Worm (Caenorhabditis elegans) whole organism, L1 larva: ENCODE measurements around the gene T28B11.1.
A peak's percentile ranks its signal among the peaks of the same experiment; 100 is the strongest.

Source experiments
- C04F5.9 ChIP-seq: sonication (generic microtip); optimal IDR thresholded peaks from 2 replicates; lab custom pipeline; 2016; ENCODE audit warnings: missing genetic modification characterization, missing compliant biosample characterization
- C16A3.4 ChIP-seq: fragments of 150-350 bp; optimal IDR thresholded peaks from 2 replicates; lab custom pipeline; 2014; ENCODE audit warnings: missing biosample characterization, missing genetic modification characterization
- F16B12.6 ChIP-seq: fragments of 150-350 bp; optimal IDR thresholded peaks from 2 replicates; lab custom pipeline; 2014; ENCODE audit warnings: missing biosample characterization, missing genetic modification characterization
- Y116A8C.19 ChIP-seq: sonication (generic microtip); optimal IDR thresholded peaks from 2 replicates; lab custom pipeline; 2016; ENCODE audit warnings: missing compliant biosample characterization, missing genetic modification characterization, borderline replicate concordance
- blmp-1 ChIP-seq: fragments of 150-350 bp; optimal IDR thresholded peaks from 2 replicates; lab custom pipeline; 2014; ENCODE audit warnings: missing biosample characterization, missing genetic modification characterization
- ceh-63 ChIP-seq: fragments of 200-800 bp; sonication (Bioruptor generic); optimal IDR thresholded peaks from 2 replicates; lab custom pipeline; 2018; ENCODE audit warnings: mild to moderate bottlenecking, missing genetic modification characterization, missing compliant biosample characterization
- ceh-82 ChIP-seq, 3 experiments: fragments of 150-350 bp in 1 of 3; sonication (generic microtip) in 2 of 3; optimal IDR thresholded peaks; 2 replicates each; lab custom pipeline; 2014 to 2017; ENCODE audit warnings: missing biosample characterization in 3 of 3, missing genetic modification characterization in 3 of 3
- ceh-88 ChIP-seq: fragments of 200-800 bp; sonication (Bioruptor generic); IDR thresholded peaks from 2 replicates; pipeline ENCODE4 v1.3.6; 2022; ENCODE audit warnings: missing genetic modification characterization, missing compliant biosample characterization
- dsc-1 ChIP-seq: sonication (generic microtip); optimal IDR thresholded peaks from 2 replicates; lab custom pipeline; 2016; ENCODE audit warnings: mild to moderate bottlenecking, missing genetic modification characterization, missing compliant biosample characterization
- efl-1 ChIP-seq, 4 experiments: fragments of 150-350 bp; optimal IDR thresholded peaks in 3 of 4; peaks in 1 of 4; 1 replicate in 1 of 4; 2 replicates in 3 of 4; lab custom pipeline; 2014; ENCODE audit warnings: missing biosample characterization in 2 of 4, missing genetic modification characterization in 2 of 4, missing genetic modification reagents in 2 of 4
- egl-13 ChIP-seq: sonication (generic microtip); optimal IDR thresholded peaks from 2 replicates; lab custom pipeline; 2016; ENCODE audit warnings: missing genotype, missing genetic modification reagents, missing genetic modification characterization, missing compliant biosample characterization
- elt-2 ChIP-seq: sonication (generic microtip); optimal IDR thresholded peaks from 2 replicates; lab custom pipeline; 2016; ENCODE audit warnings: missing genetic modification characterization, mild to moderate bottlenecking, inconsistent platforms, missing compliant biosample characterization, missing genetic modification reagents
- ets-5 ChIP-seq: fragments of 200-800 bp; sonication (Bioruptor generic); IDR thresholded peaks from 2 replicates; pipeline ENCODE4 v1.3.6; 2022; ENCODE audit warnings: missing genetic modification characterization, missing compliant biosample characterization
- fkh-10 ChIP-seq: sonication (generic microtip); optimal IDR thresholded peaks from 2 replicates; lab custom pipeline; 2017; ENCODE audit warnings: missing biosample characterization, missing genetic modification reagents, missing genetic modification characterization
- fkh-4 ChIP-seq: sonication (generic microtip); optimal IDR thresholded peaks from 2 replicates; lab custom pipeline; 2016; ENCODE audit warnings: missing compliant biosample characterization, missing genetic modification characterization, borderline replicate concordance
- fkh-8 ChIP-seq: sonication (generic microtip); optimal IDR thresholded peaks from 2 replicates; lab custom pipeline; 2016; ENCODE audit warnings: mild to moderate bottlenecking, missing genetic modification characterization, missing compliant biosample characterization
- fos-1 ChIP-seq: fragments of 150-350 bp; optimal IDR thresholded peaks from 2 replicates; lab custom pipeline; 2014; ENCODE audit warnings: missing biosample characterization, missing genetic modification characterization
- hlh-17 ChIP-seq: fragments of 200-800 bp; sonication (Bioruptor generic); optimal IDR thresholded peaks from 2 replicates; lab custom pipeline; 2018; ENCODE audit warnings: missing genetic modification characterization, mild to moderate bottlenecking, missing compliant biosample characterization, moderate library complexity, borderline replicate concordance
- hlh-4 ChIP-seq: sonication (generic microtip); optimal IDR thresholded peaks from 2 replicates; lab custom pipeline; 2016; ENCODE audit warnings: mild to moderate bottlenecking, missing genetic modification characterization, missing compliant biosample characterization
- hpl-2 ChIP-seq: fragments of 150-350 bp; optimal IDR thresholded peaks from 2 replicates; lab custom pipeline; 2014; ENCODE audit warnings: missing biosample characterization, missing genetic modification reagents, missing genetic modification characterization
- irx-1 ChIP-seq: sonication (generic microtip); optimal IDR thresholded peaks from 2 replicates; lab custom pipeline; 2016; ENCODE audit warnings: missing genetic modification characterization, missing compliant biosample characterization
- lin-14 ChIP-seq: fragments of 200-800 bp; sonication (Bioruptor generic); optimal IDR thresholded peaks from 2 replicates; lab custom pipeline; 2018; ENCODE audit warnings: mild to moderate bottlenecking, missing genetic modification characterization, moderate library complexity, missing compliant biosample characterization
- lin-15B ChIP-seq: fragments of 150-350 bp; sonication (generic microtip); optimal IDR thresholded peaks from 3 replicates; lab custom pipeline; 2014; ENCODE audit warnings: missing biosample characterization, missing genetic modification characterization
- lin-35 ChIP-seq, 2 experiments: fragments of 150-350 bp; optimal IDR thresholded peaks; 2 replicates each; lab custom pipeline; 2014; ENCODE audit warnings: missing biosample characterization in 2 of 2, missing genetic modification characterization in 2 of 2, missing genetic modification reagents in 2 of 2
- lin-39 ChIP-seq: fragments of 150-350 bp; optimal IDR thresholded peaks from 2 replicates; lab custom pipeline; 2014; ENCODE audit warnings: missing biosample characterization, missing genetic modification reagents, missing genetic modification characterization
- mdl-1 ChIP-seq, 2 experiments: fragments of 150-350 bp; optimal IDR thresholded peaks; 2 replicates each; lab custom pipeline; 2014 to 2017; ENCODE audit warnings: missing biosample characterization in 2 of 2, missing genetic modification characterization in 2 of 2, inconsistent platforms in 1 of 2
- mep-1 ChIP-seq: fragments of 150-350 bp; optimal IDR thresholded peaks from 2 replicates; lab custom pipeline; 2014; ENCODE audit warnings: missing biosample characterization, missing genetic modification characterization
- nhr-11 ChIP-seq: fragments of 150-350 bp; optimal IDR thresholded peaks from 2 replicates; lab custom pipeline; 2014; ENCODE audit warnings: missing biosample characterization, missing genetic modification characterization
- nhr-12 ChIP-seq: sonication (generic microtip); optimal IDR thresholded peaks from 2 replicates; lab custom pipeline; 2017; ENCODE audit warnings: missing biosample characterization, missing genetic modification characterization
- nhr-20 ChIP-seq: sonication (generic microtip); optimal IDR thresholded peaks from 2 replicates; lab custom pipeline; 2016; ENCODE audit warnings: mild to moderate bottlenecking, missing genetic modification characterization, missing compliant biosample characterization
- nhr-28 ChIP-seq: fragments of 150-350 bp; optimal IDR thresholded peaks from 2 replicates; lab custom pipeline; 2014; ENCODE audit warnings: missing biosample characterization, missing genetic modification characterization
- nhr-71 ChIP-seq: sonication (generic microtip); optimal IDR thresholded peaks from 2 replicates; lab custom pipeline; 2016; ENCODE audit warnings: mild to moderate bottlenecking, missing genetic modification characterization, moderate library complexity, missing compliant biosample characterization
- nhr-84 ChIP-seq: sonication (generic microtip); optimal IDR thresholded peaks from 2 replicates; lab custom pipeline; 2017; ENCODE audit warnings: missing biosample characterization, missing genetic modification characterization
- nhr-85 ChIP-seq: sonication (generic microtip); peaks from one replicate; lab custom pipeline; 2016; ENCODE audit warnings: missing genetic modification characterization, inconsistent platforms, missing compliant biosample characterization
- pqm-1 ChIP-seq: sonication (generic microtip); optimal IDR thresholded peaks from 3 replicates; lab custom pipeline; 2017; ENCODE audit warnings: missing biosample characterization, missing genetic modification characterization
- rnt-1 ChIP-seq: sonication (generic microtip); optimal IDR thresholded peaks from 2 replicates; lab custom pipeline; 2016; ENCODE audit warnings: mild to moderate bottlenecking, missing genetic modification characterization, moderate library complexity, missing compliant biosample characterization
- skn-1 ChIP-seq: fragments of 150-350 bp; optimal IDR thresholded peaks from 2 replicates; lab custom pipeline; 2014; ENCODE audit warnings: missing biosample characterization, missing genetic modification characterization
- snu-23 ChIP-seq: sonication (generic microtip); optimal IDR thresholded peaks from 2 replicates; lab custom pipeline; 2016; ENCODE audit warnings: missing genetic modification characterization, missing compliant biosample characterization
- tbx-2 ChIP-seq: sonication (generic microtip); optimal IDR thresholded peaks from 2 replicates; lab custom pipeline; 2016; ENCODE audit warnings: missing genetic modification characterization, missing compliant biosample characterization
- tlp-1 ChIP-seq: fragments of 150-350 bp; optimal IDR thresholded peaks from 2 replicates; lab custom pipeline; 2014; ENCODE audit warnings: missing biosample characterization, missing genetic modification characterization
- unc-130 ChIP-seq: fragments of 150-350 bp; optimal IDR thresholded peaks from 2 replicates; lab custom pipeline; 2017; ENCODE audit warnings: missing biosample characterization, missing genetic modification characterization, inconsistent platforms
- unc-62 ChIP-seq: fragments of 150-350 bp; optimal IDR thresholded peaks from 2 replicates; lab custom pipeline; 2014; ENCODE audit warnings: missing biosample characterization, missing genetic modification reagents, missing genetic modification characterization
- unc-86 ChIP-seq: sonication (generic microtip); optimal IDR thresholded peaks from 2 replicates; lab custom pipeline; 2016; ENCODE audit warnings: missing genetic modification characterization, missing compliant biosample characterization
- vab-15 ChIP-seq: sonication (generic microtip); optimal IDR thresholded peaks from 2 replicates; lab custom pipeline; 2017; ENCODE audit warnings: missing genotype, mild to moderate bottlenecking, missing genetic modification characterization, missing compliant biosample characterization

Gene T28B11.1

DNA sequence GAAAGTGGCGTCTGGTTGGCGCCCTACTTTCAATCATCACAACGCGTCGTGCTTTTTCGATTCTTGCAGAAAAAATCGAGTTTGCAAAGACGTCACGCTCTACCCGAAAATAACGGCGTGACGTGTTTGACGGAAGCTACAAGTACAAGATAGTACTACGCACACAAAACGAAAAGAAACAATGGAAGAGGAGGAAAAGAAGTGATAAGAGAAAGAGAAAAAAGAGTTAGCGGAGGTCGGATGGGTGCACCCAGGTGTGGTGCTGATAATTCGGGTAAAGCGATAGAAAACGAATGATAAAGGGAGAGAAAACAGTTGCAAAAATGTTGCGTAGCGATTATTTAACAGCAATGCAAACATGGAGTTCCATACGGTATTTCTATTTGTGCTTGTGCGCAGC lies 5.5 kb downstream of the T28B11.1 start (continued):
- TF ChIP-seq rnt-1 (tag; lab: Kevin White, UChicago) (peak; percentile 10), Y116A8C.19 (tag; lab: Kevin White, UChicago) (no peak)

- no peak for TF ChIP-seq unc-62 (GFP tag; lab: Kevin White, UChicago)
- no peak for TF ChIP-seq tlp-1
- TF ChIP-seq mdl-1 (tag; optimal IDR thresholded peaks at IDR 0.05; lab: Kevin White, UChicago) = peak in 1 of 2 experiments; percentile 26
- no peak for TF ChIP-seq fos-1
- TF ChIP-seq unc-130 (tag; lab: Kevin White, UChicago) = peak; percentile 21
- TF ChIP-seq blmp-1 = peak; percentile 53
- peak in 1 of 2 experiments; percentile 31 for TF ChIP-seq lin-35 (GFP tag; optimal IDR thresholded peaks at IDR 0.05; lab: Kevin White, UChicago)
- no peak for TF ChIP-seq irx-1
- no peak for TF ChIP-seq fkh-4
- TF ChIP-seq efl-1 (optimal IDR thresholded peaks at IDR 0.05; lab: Kevin White, UChicago) = no peak
- peak in 1 of 2 experiments; percentile 63 for TF ChIP-seq efl-1 (GFP tag; optimal IDR thresholded peaks at IDR 0.05 in 1 of 2; lab: Kevin White, UChicago)
- TF ChIP-seq nhr-20 = peak; percentile 12
- TF ChIP-seq ceh-82 (tag; optimal IDR thresholded peaks at IDR 0.05; lab: Kevin White, UChicago) = no peak
- no peak for TF ChIP-seq nhr-28 (tag; lab: Kevin White, UChicago)
- no peak for TF ChIP-seq egl-13 (tag; lab: Kevin White, UChicago)
- peak; percentile 10 for TF ChIP-seq lin-14
- TF ChIP-seq nhr-71 (tag; lab: Kevin White, UChicago) = peak; percentile 30
- peak; percentile 62 for TF ChIP-seq nhr-85 (tag; lab: Kevin White, UChicago)
These were observed 6.7 kb downstream of the T28B11.1 start for ce11 chrV:10725424-10725951.

ce11 chrV:10724472-10724871 lies 7.8 kb downstream of the T28B11.1 start:
- peak; percentile 44 for TF ChIP-seq tbx-2 (tag; lab: Kevin White, UChicago)
- peak; percentile 25 for TF ChIP-seq lin-14
- TF ChIP-seq unc-86 = peak; percentile 17
- no peak for TF ChIP-seq hpl-2
- no peak for TF ChIP-seq snu-23 (GFP tag; lab: Kevin White, UChicago)
- peak; percentile 12 for TF ChIP-seq nhr-71 (tag; lab: Kevin White, UChicago)
- no peak for TF ChIP-seq skn-1 (tag; lab: Kevin White, UChicago)
- no peak for TF ChIP-seq nhr-84 (tag; lab: Kevin White, UChicago)

DNA sequence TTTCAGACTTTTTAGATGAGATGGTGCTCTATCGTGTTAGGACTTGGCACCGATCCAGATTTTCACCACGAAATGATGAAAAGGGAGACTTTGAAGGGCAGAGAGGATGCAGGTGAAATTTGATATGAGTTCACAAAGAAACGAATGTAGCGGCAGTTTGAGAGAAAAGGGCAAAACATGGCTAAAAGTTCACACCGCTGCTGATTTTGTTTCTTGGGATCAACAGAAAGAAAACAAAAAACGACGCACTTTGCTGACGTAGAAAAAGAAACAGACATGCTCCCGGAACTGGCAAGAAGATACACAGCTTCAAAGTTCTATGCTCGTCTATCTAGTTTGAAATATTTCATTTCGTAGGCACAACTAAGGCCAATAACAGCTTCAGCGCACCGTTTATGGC lies 8.6 kb downstream of the T28B11.1 start:
- TF ChIP-seq skn-1 (tag; lab: Kevin White, UChicago) = no peak
- no peak for TF ChIP-seq nhr-12
- no peak for TF ChIP-seq mep-1 (tag; lab: Kevin White, UChicago)
- no peak for TF ChIP-seq ceh-63 (GFP tag; lab: Kevin White, UChicago)
- TF ChIP-seq nhr-84 (tag; lab: Kevin White, UChicago) = no peak
- no peak for TF ChIP-seq efl-1 (optimal IDR thresholded peaks at IDR 0.05; lab: Kevin White, UChicago)
- peak in 1 of 2 experiments; percentile 49 for TF ChIP-seq efl-1 (GFP tag; optimal IDR thresholded peaks at IDR 0.05 in 1 of 2; lab: Kevin White, UChicago)
- peak; percentile 36 for TF ChIP-seq hlh-4 (tag; lab: Kevin White, UChicago)
- no peak for TF ChIP-seq hlh-17 (GFP tag; lab: Kevin White, UChicago)
- no peak for TF ChIP-seq egl-13 (tag; lab: Kevin White, UChicago)
- peak; percentile 22 for TF ChIP-seq nhr-71 (tag; lab: Kevin White, UChicago)
- no peak for TF ChIP-seq fkh-4
- no peak for TF ChIP-seq fkh-10 (GFP tag; lab: Kevin White, UChicago)
- no peak for TF ChIP-seq ets-5

ce11 chrV:10723181-10723580 lies 9.0 kb downstream of the T28B11.1 start:
- no peak for TF ChIP-seq Y116A8C.19 (tag; lab: Kevin White, UChicago)
- no peak for TF ChIP-seq vab-15 (tag; lab: Kevin White, UChicago)
- TF ChIP-seq F16B12.6 = no peak
- peak; percentile 1 to 11 for TF ChIP-seq lin-35 (GFP tag; optimal IDR thresholded peaks at IDR 0.05; lab: Kevin White, UChicago)
- no peak for TF ChIP-seq dsc-1 (tag; lab: Kevin White, UChicago)
- peak; percentile 46 for TF ChIP-seq blmp-1
- no peak for TF ChIP-seq C04F5.9
- TF ChIP-seq lin-39 (tag; lab: Kevin White, UChicago) = no peak
- TF ChIP-seq unc-62 (GFP tag; lab: Kevin White, UChicago) = no peak
- no peak for TF ChIP-seq nhr-11
- peak; percentile 65 for TF ChIP-seq lin-14
- no peak for TF ChIP-seq fkh-10 (GFP tag; lab: Kevin White, UChicago)
- TF ChIP-seq pqm-1 (tag; lab: Kevin White, UChicago) = no peak
- no peak for TF ChIP-seq efl-1 (optimal IDR thresholded peaks at IDR 0.05; lab: Kevin White, UChicago)
- TF ChIP-seq efl-1 (GFP tag; optimal IDR thresholded peaks at IDR 0.05 in 1 of 2; lab: Kevin White, UChicago) = no peak
- peak; percentile 41 for TF ChIP-seq fkh-8 (tag; lab: Kevin White, UChicago)
- no peak for TF ChIP-seq ceh-88 (GFP tag; lab: Robert Waterston, UW)
- TF ChIP-seq nhr-84 (tag; lab: Kevin White, UChicago) = no peak
- no peak for TF ChIP-seq C16A3.4 (tag; lab: Kevin White, UChicago)
- TF ChIP-seq elt-2 (tag; lab: Kevin White, UChicago) = no peak
- TF ChIP-seq lin-15B (tag; lab: Kevin White, UChicago) = no peak
